Fruit fly (Drosophila melanogaster) whole organism, pupa: ENCODE measurements around the gene CNMaR.

Experiments
- CG12605 ChIP-seq: fragments of 200-800 bp; sonication (Bioruptor generic); IDR thresholded peaks from 2 replicates; pipeline ENCODE4 v1.3.6; 2022; ENCODE audit warnings: missing biosample characterization, missing genetic modification characterization
- CG14655 ChIP-seq: fragments of 200-800 bp; sonication (Bioruptor generic); optimal IDR thresholded peaks from 3 replicates; lab custom pipeline; 2017; ENCODE audit warnings: mild to moderate bottlenecking, missing biosample characterization, missing genetic modification reagents, missing genetic modification characterization
- CG17806 ChIP-seq: fragments of 200-800 bp; sonication (Bioruptor generic); optimal IDR thresholded peaks from 2 replicates; lab custom pipeline; 2018; ENCODE audit warnings: missing biosample characterization, mild to moderate bottlenecking, missing genetic modification characterization, moderate library complexity
- CG34367 ChIP-seq: fragments of 200-800 bp; sonication (Bioruptor generic); optimal IDR thresholded peaks from 2 replicates; lab custom pipeline; 2018; ENCODE audit warnings: missing biosample characterization, mild to moderate bottlenecking, missing genetic modification characterization
- EcR ChIP-seq: fragments of 200-800 bp; sonication (Bioruptor generic); optimal IDR thresholded peaks from 3 replicates; lab custom pipeline; 2019; ENCODE audit warnings: missing biosample characterization, missing genetic modification characterization, mild to moderate bottlenecking, moderate library complexity, missing genetic modification reagents
- Pif1A ChIP-seq: fragments of 200-800 bp; sonication (Bioruptor generic); optimal IDR thresholded peaks from 3 replicates; lab custom pipeline; 2016; ENCODE audit warnings: missing biosample characterization, missing genetic modification characterization
- fd96Ca ChIP-seq: fragments of 200-800 bp; sonication (Bioruptor generic); IDR thresholded peaks from 3 replicates; pipeline ENCODE4 v1.3.6; 2022; ENCODE audit warnings: missing biosample characterization, missing genetic modification characterization
- rn ChIP-seq: fragments of 200-800 bp; sonication (Bioruptor generic); IDR thresholded peaks from 2 replicates; pipeline ENCODE4 v1.3.6; 2022; ENCODE audit warnings: missing biosample characterization, missing genetic modification characterization

DNA sequence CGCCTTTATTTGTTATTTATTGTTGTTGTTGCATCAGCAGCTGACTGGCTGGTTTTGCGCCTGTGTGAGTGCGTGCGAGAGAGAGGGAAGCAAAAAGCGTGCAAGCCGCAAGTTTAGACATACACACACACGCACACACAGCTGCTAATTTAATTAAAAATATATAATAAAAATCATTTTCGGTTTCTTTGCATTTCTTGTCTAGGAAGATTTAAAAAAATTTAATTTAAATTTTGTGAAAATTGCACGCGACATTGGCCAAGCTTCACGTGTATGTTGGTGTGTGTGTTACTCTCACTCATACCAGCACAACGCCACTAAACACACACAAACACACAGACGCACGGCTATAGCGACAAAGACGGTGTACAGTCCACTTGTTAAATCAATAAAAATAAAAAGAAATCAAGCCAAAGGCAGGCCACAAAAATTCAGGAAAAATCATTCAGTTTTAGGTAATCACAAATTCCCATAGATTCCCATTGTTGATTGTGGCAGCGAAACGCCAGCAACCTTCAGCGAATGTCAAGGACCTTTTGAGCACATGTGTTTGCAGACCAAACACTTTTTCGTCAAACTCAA lies 49.7 kb downstream of the CNMaR start:
- TF ChIP-seq CG12605 (GFP tag; lab: Robert Waterston, UW) (no peak), rn (GFP tag; lab: Robert Waterston, UW) (no peak), EcR (GFP tag; lab: Kevin White, UChicago) (no peak), fd96Ca (GFP tag; lab: Robert Waterston, UW) (no peak), CG34367 (tag; lab: Kevin White, UChicago) (no peak), CG14655 (GFP tag; lab: Kevin White, UChicago) (no peak), CG17806 (tag; lab: Kevin White, UChicago) (no peak), Pif1A (GFP tag; lab: Kevin White, UChicago) (no peak)
